Fruit fly (Drosophila melanogaster) whole organism, adult: ENCODE results near the gene SP555.

Experiments used
- CG11617 ChIP-seq: fragments of 200-800 bp; sonication (Bioruptor generic); optimal IDR thresholded peaks from 2 replicates; lab custom pipeline; 2017; ENCODE audit warnings: mild to moderate bottlenecking, missing biosample characterization, missing genetic modification reagents, missing genetic modification characterization
- CG14711 ChIP-seq: fragments of 200-800 bp; sonication (Bioruptor generic); optimal IDR thresholded peaks from 2 replicates; lab custom pipeline; 2018; ENCODE audit warnings: missing biosample characterization, mild to moderate bottlenecking, missing genetic modification characterization, moderate library complexity
- CG1620 ChIP-seq: fragments of 200-800 bp; sonication (Bioruptor generic); optimal IDR thresholded peaks from 2 replicates; lab custom pipeline; 2016; ENCODE audit warnings: missing biosample characterization, missing genetic modification characterization
- CG33017 ChIP-seq: fragments of 200-800 bp; sonication (Bioruptor generic); optimal IDR thresholded peaks from 2 replicates; lab custom pipeline; 2018; ENCODE audit warnings: missing biosample characterization, mild to moderate bottlenecking, missing genetic modification characterization, moderate library complexity
- CG7045 ChIP-seq: fragments of 200-800 bp; sonication (Bioruptor generic); optimal IDR thresholded peaks from 2 replicates; lab custom pipeline; 2017; ENCODE audit warnings: missing biosample characterization, mild to moderate bottlenecking, missing genetic modification characterization
- Clk ChIP-seq: fragments of 200-800 bp; sonication (Bioruptor generic); optimal IDR thresholded peaks from 2 replicates; lab custom pipeline; 2017; ENCODE audit warnings: missing biosample characterization, missing genetic modification characterization
- Hr96 ChIP-seq: fragments of 200-800 bp; sonication (Bioruptor generic); optimal IDR thresholded peaks from 2 replicates; lab custom pipeline; 2016; ENCODE audit warnings: missing biosample characterization, missing genetic modification characterization
- cnc ChIP-seq, 2 experiments: fragments of >200 bp; optimal IDR thresholded peaks; 2 replicates each; lab custom pipeline; 2017
- kay ChIP-seq: fragments of 200-800 bp; sonication (Bioruptor generic); peaks from one replicate; lab custom pipeline; 2016; ENCODE audit warnings: missing biosample characterization, missing genetic modification characterization, borderline replicate concordance
- ovo ChIP-seq: fragments of 200-800 bp; sonication (Bioruptor generic); optimal IDR thresholded peaks from 2 replicates; lab custom pipeline; 2016; ENCODE audit warnings: missing biosample characterization, missing genetic modification characterization
- toe ChIP-seq: fragments of 200-800 bp; sonication (Bioruptor generic); optimal IDR thresholded peaks from 2 replicates; lab custom pipeline; 2016; ENCODE audit warnings: missing biosample characterization, missing genetic modification characterization

DNA sequence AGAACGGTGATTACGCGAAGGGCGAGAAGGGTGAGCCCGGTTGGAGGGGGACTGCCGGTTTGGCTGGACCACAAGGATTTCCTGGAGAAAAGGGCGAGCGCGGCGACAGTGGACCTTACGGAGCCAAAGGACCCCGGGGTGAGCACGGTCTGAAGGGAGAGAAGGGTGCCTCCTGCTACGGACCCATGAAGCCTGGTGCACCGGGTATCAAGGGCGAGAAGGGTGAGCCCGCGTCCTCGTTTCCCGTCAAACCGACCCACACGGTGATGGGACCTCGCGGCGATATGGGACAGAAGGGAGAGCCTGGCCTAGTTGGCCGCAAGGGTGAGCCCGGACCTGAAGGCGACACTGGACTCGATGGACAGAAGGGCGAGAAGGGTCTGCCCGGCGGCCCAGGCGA, 6.1 kb upstream of the SP555 start:
- TF ChIP-seq Clk (GFP tag; lab: Kevin White, UChicago) (no peak), cnc (optimal IDR thresholded peaks at IDR 0.05; lab: Kevin White, UChicago) (no peak), kay (GFP tag; lab: Kevin White, UChicago) (no peak), CG14711 (tag; lab: Kevin White, UChicago) (no peak), CG7045 (GFP tag; lab: Kevin White, UChicago) (no peak), CG1620 (GFP tag; lab: Kevin White, UChicago) (no peak), ovo (no peak), Hr96 (no peak), CG33017 (tag; lab: Kevin White, UChicago) (no peak), CG11617 (GFP tag; lab: Kevin White, UChicago) (no peak), toe (GFP tag; lab: Kevin White, UChicago) (no peak)
